Fruit fly (Drosophila melanogaster) whole organism, prepupa: ENCODE data around the gene CheA75a.

Experiments
- CG11762 ChIP-seq: fragments of 200-800 bp; sonication (Bioruptor generic); optimal IDR thresholded peaks from 3 replicates; lab custom pipeline; 2016; ENCODE audit warnings: missing biosample characterization, missing genetic modification characterization; ENCODE audit not compliant: insufficient read depth
- CG15336 ChIP-seq: fragments of 200-800 bp; sonication (Bioruptor generic); IDR thresholded peaks from 2 replicates; pipeline ENCODE4 v1.3.6; 2022; ENCODE audit warnings: missing biosample characterization, missing genetic modification characterization
- CG1621 ChIP-seq: fragments of 200-800 bp; sonication (Bioruptor generic); optimal IDR thresholded peaks from 3 replicates; lab custom pipeline; 2018; ENCODE audit warnings: missing biosample characterization, mild to moderate bottlenecking, missing genetic modification characterization
- CG3032 ChIP-seq: fragments of 200-800 bp; optimal IDR thresholded peaks from 2 replicates; lab custom pipeline; 2019; ENCODE audit warnings: missing biosample characterization, mild to moderate bottlenecking, missing genetic modification characterization, moderate library complexity
- CG31627 ChIP-seq: fragments of 200-800 bp; sonication (Bioruptor generic); optimal IDR thresholded peaks from 3 replicates; lab custom pipeline; 2016; ENCODE audit warnings: missing biosample characterization, missing genetic modification characterization
- CG34406 ChIP-seq: fragments of 200-800 bp; sonication (Bioruptor generic); optimal IDR thresholded peaks from 3 replicates; lab custom pipeline; 2016; ENCODE audit warnings: missing biosample characterization, missing genetic modification characterization
- CG6792 ChIP-seq: fragments of 200-800 bp; sonication (Bioruptor generic); optimal IDR thresholded peaks from 3 replicates; lab custom pipeline; 2016; ENCODE audit warnings: missing biosample characterization, missing genetic modification characterization
- CG6808 ChIP-seq: fragments of 200-800 bp; sonication (Bioruptor generic); optimal IDR thresholded peaks from 3 replicates; lab custom pipeline; 2017; ENCODE audit warnings: missing biosample characterization, missing genetic modification characterization, mild to moderate bottlenecking, moderate library complexity, missing genetic modification reagents
- CG6854 ChIP-seq: fragments of 200-800 bp; sonication (Bioruptor generic); optimal IDR thresholded peaks from 2 replicates; lab custom pipeline; 2017; ENCODE audit warnings: missing biosample characterization, mild to moderate bottlenecking, missing genetic modification characterization
- CG7368 ChIP-seq: fragments of 200-800 bp; sonication (Bioruptor generic); optimal IDR thresholded peaks from 3 replicates; lab custom pipeline; 2016; ENCODE audit warnings: missing biosample characterization, missing genetic modification characterization
- CG8119 ChIP-seq: fragments of 200-800 bp; sonication (Bioruptor generic); IDR thresholded peaks from 3 replicates; pipeline ENCODE4 v1.3.6; 2022; ENCODE audit warnings: missing biosample characterization, missing genetic modification characterization
- CG8319 ChIP-seq: fragments of 200-800 bp; sonication (Bioruptor generic); optimal IDR thresholded peaks from 3 replicates; lab custom pipeline; 2016; ENCODE audit warnings: missing biosample characterization, missing genetic modification characterization
- CG8632 ChIP-seq: fragments of 200-800 bp; sonication (Bioruptor generic); optimal IDR thresholded peaks from 3 replicates; lab custom pipeline; 2016; ENCODE audit warnings: missing biosample characterization, missing genetic modification characterization
- CG9139 ChIP-seq: fragments of 200-800 bp; sonication (Bioruptor generic); optimal IDR thresholded peaks from 3 replicates; lab custom pipeline; 2017; ENCODE audit warnings: missing biosample characterization, mild to moderate bottlenecking, missing genetic modification characterization
- Eip75B ChIP-seq: fragments of 200-800 bp; sonication (Bioruptor generic); optimal IDR thresholded peaks from 3 replicates; lab custom pipeline; 2016; ENCODE audit warnings: missing biosample characterization, missing genetic modification characterization
- Eip78C ChIP-seq: fragments of 200-800 bp; sonication (Bioruptor generic); peaks from one replicate; lab custom pipeline; 2016; ENCODE audit warnings: missing biosample characterization, missing genetic modification characterization
- Eip93F ChIP-seq: fragments of 200-800 bp; sonication (Bioruptor generic); optimal IDR thresholded peaks from 2 replicates; lab custom pipeline; 2016; ENCODE audit warnings: missing biosample characterization, mild to moderate bottlenecking, missing genetic modification characterization
- Ets21C ChIP-seq: fragments of 200-800 bp; sonication (Bioruptor generic); optimal IDR thresholded peaks from 3 replicates; lab custom pipeline; 2016; ENCODE audit warnings: missing biosample characterization, missing genetic modification characterization
- Ets96B ChIP-seq: fragments of 200-800 bp; optimal IDR thresholded peaks from 2 replicates; lab custom pipeline; 2019; ENCODE audit warnings: missing biosample characterization, mild to moderate bottlenecking, missing genetic modification characterization, moderate library complexity
- Gug ChIP-seq: fragments of 200-800 bp; sonication (Bioruptor generic); IDR thresholded peaks from 2 replicates; pipeline ENCODE4 v1.3.6; 2022; ENCODE audit warnings: missing biosample characterization, missing genetic modification characterization
- Hr4 ChIP-seq: fragments of 200-800 bp; sonication (Bioruptor generic); optimal IDR thresholded peaks from 3 replicates; lab custom pipeline; 2016; ENCODE audit warnings: missing biosample characterization, missing genetic modification characterization
- Lpt ChIP-seq: fragments of 200-800 bp; sonication (Bioruptor generic); optimal IDR thresholded peaks from 3 replicates; lab custom pipeline; 2016; ENCODE audit warnings: missing biosample characterization, missing genetic modification characterization
- Smox ChIP-seq: fragments of 200-800 bp; sonication (Bioruptor generic); optimal IDR thresholded peaks from 3 replicates; lab custom pipeline; 2016; ENCODE audit warnings: missing biosample characterization, missing genetic modification characterization
- Sox102F ChIP-seq: fragments of 200-800 bp; sonication (Bioruptor generic); optimal IDR thresholded peaks from 2 replicates; lab custom pipeline; 2016; ENCODE audit warnings: missing biosample characterization, mild to moderate bottlenecking, missing genetic modification characterization
- Sox14 ChIP-seq: fragments of 200-800 bp; sonication (Bioruptor generic); optimal IDR thresholded peaks from 3 replicates; lab custom pipeline; 2016; ENCODE audit warnings: missing biosample characterization, missing genetic modification characterization
- acj6 ChIP-seq: fragments of 200-800 bp; sonication (Bioruptor generic); optimal IDR thresholded peaks from 3 replicates; lab custom pipeline; 2016; ENCODE audit warnings: missing biosample characterization, missing genetic modification characterization
- dsx ChIP-seq: fragments of 200-800 bp; optimal IDR thresholded peaks from 3 replicates; lab custom pipeline; 2019; ENCODE audit warnings: missing biosample characterization, mild to moderate bottlenecking, missing genetic modification characterization, moderate library complexity; ENCODE audit not compliant: poor library complexity, severe bottlenecking
- eg ChIP-seq: fragments of 200-800 bp; sonication (Bioruptor generic); IDR thresholded peaks from 3 replicates; pipeline ENCODE4 v1.3.6; 2022; ENCODE audit warnings: missing biosample characterization, missing genetic modification characterization
- esn ChIP-seq: fragments of 200-800 bp; sonication (Bioruptor generic); optimal IDR thresholded peaks from 2 replicates; lab custom pipeline; 2016; ENCODE audit warnings: missing biosample characterization, mild to moderate bottlenecking, missing genetic modification characterization, moderate library complexity
- fd59A ChIP-seq: fragments of 200-800 bp; sonication (Bioruptor generic); optimal IDR thresholded peaks from 2 replicates; lab custom pipeline; 2017; ENCODE audit warnings: missing biosample characterization, mild to moderate bottlenecking, missing genetic modification characterization, missing genetic modification reagents
- fd85E ChIP-seq: fragments of 200-800 bp; sonication (Bioruptor generic); optimal IDR thresholded peaks from 3 replicates; lab custom pipeline; 2016; ENCODE audit warnings: missing biosample characterization, missing genetic modification characterization
- fkh ChIP-seq: fragments of 200-800 bp; sonication (Bioruptor generic); optimal IDR thresholded peaks from 3 replicates; lab custom pipeline; 2017; ENCODE audit warnings: missing biosample characterization, mild to moderate bottlenecking, missing genetic modification characterization, moderate library complexity
- lz ChIP-seq: fragments of 200-800 bp; sonication (Bioruptor generic); optimal IDR thresholded peaks from 3 replicates; lab custom pipeline; 2016; ENCODE audit warnings: missing biosample characterization, missing genetic modification characterization
- net ChIP-seq: fragments of 200-800 bp; sonication (Bioruptor generic); optimal IDR thresholded peaks from 3 replicates; lab custom pipeline; 2016; ENCODE audit warnings: missing biosample characterization, missing genetic modification characterization
- pdm3 ChIP-seq: fragments of 200-800 bp; sonication (Bioruptor generic); optimal IDR thresholded peaks from 3 replicates; lab custom pipeline; 2016; ENCODE audit warnings: missing biosample characterization, missing genetic modification characterization
- salr ChIP-seq, 2 experiments: fragments of 200-800 bp; sonication (Bioruptor generic); optimal IDR thresholded peaks; 3 replicates each; lab custom pipeline; 2016 to 2018; ENCODE audit warnings: missing biosample characterization in 2 of 2, missing genetic modification characterization in 2 of 2, mild to moderate bottlenecking in 1 of 2
- spab ChIP-seq: fragments of 200-800 bp; sonication (Bioruptor generic); optimal IDR thresholded peaks from 2 replicates; lab custom pipeline; 2017; ENCODE audit warnings: missing biosample characterization, mild to moderate bottlenecking, missing genetic modification characterization, missing genetic modification reagents
- ss ChIP-seq, 2 experiments: fragments of 200-800 bp; sonication (Bioruptor generic); optimal IDR thresholded peaks; 2 replicates in 1 of 2; 3 replicates in 1 of 2; lab custom pipeline; 2017 to 2018; ENCODE audit warnings: mild to moderate bottlenecking in 2 of 2, missing biosample characterization in 2 of 2, missing genetic modification characterization in 2 of 2, moderate library complexity in 1 of 2
- vri ChIP-seq: fragments of 200-800 bp; sonication (Bioruptor generic); optimal IDR thresholded peaks from 3 replicates; lab custom pipeline; 2016; ENCODE audit warnings: missing biosample characterization, mild to moderate bottlenecking, missing genetic modification characterization

CheA75a gene

dm6 chr3L:18243152-18243551, 8.7 kb upstream of the CheA75a start (continued):
- TF ChIP-seq CG3032 = peak; percentile 83
- TF ChIP-seq salr (GFP tag; optimal IDR thresholded peaks at IDR 0.05; lab: Kevin White, UChicago) = peak in 1 of 2 experiments; percentile 12
- TF ChIP-seq Hr4 (GFP tag; lab: Kevin White, UChicago) = no peak
- peak; percentile 22 for TF ChIP-seq acj6 (GFP tag; lab: Kevin White, UChicago)
- TF ChIP-seq esn (GFP tag; lab: Kevin White, UChicago) = peak; percentile 8
- peak; percentile 77 for TF ChIP-seq spab (GFP tag; lab: Kevin White, UChicago)
- no peak for TF ChIP-seq net
- no peak for TF ChIP-seq CG31627
- TF ChIP-seq CG6854 = no peak
- TF ChIP-seq CG6792 (GFP tag; lab: Kevin White, UChicago) = no peak
- TF ChIP-seq CG8632 (GFP tag; lab: Kevin White, UChicago) = no peak
- TF ChIP-seq fkh (GFP tag; lab: Kevin White, UChicago) = no peak
- TF ChIP-seq Ets96B (tag; lab: Kevin White, UChicago) = peak; percentile 84
- no peak for TF ChIP-seq pdm3 (GFP tag; lab: Kevin White, UChicago)
- peak; percentile 21 for TF ChIP-seq CG1621 (tag; lab: Kevin White, UChicago)
- no peak for TF ChIP-seq Sox102F (GFP tag; lab: Kevin White, UChicago)
- TF ChIP-seq Ets21C (GFP tag; lab: Kevin White, UChicago) = no peak
- peak; percentile 68 for TF ChIP-seq eg
- peak; percentile 14 for TF ChIP-seq CG7368 (GFP tag; lab: Kevin White, UChicago)
- peak; percentile 39; the same call in 1 of the 2 replicates for TF ChIP-seq Gug (GFP tag; lab: Robert Waterston, UW)
- no peak for TF ChIP-seq CG8319 (GFP tag; lab: Kevin White, UChicago)
- TF ChIP-seq lz (GFP tag; lab: Kevin White, UChicago) = no peak
- TF ChIP-seq Eip75B = peak; percentile 14
- peak in 1 of 2 experiments; percentile 40 for TF ChIP-seq ss (GFP tag; optimal IDR thresholded peaks at IDR 0.05; lab: Kevin White, UChicago)
- TF ChIP-seq CG11762 (GFP tag; lab: Kevin White, UChicago) = peak; percentile 44
- no peak for TF ChIP-seq Smox (GFP tag; lab: Kevin White, UChicago)
- peak; percentile 5 for TF ChIP-seq CG34406 (GFP tag; lab: Kevin White, UChicago)
- TF ChIP-seq Eip78C (GFP tag; lab: Kevin White, UChicago) = peak; percentile 6
- TF ChIP-seq CG6808 (GFP tag; lab: Kevin White, UChicago) = peak; percentile 79
- no peak for TF ChIP-seq fd85E (GFP tag; lab: Kevin White, UChicago)
- TF ChIP-seq CG8119 (GFP tag; lab: Robert Waterston, UW) = no peak
- TF ChIP-seq vri (GFP tag; lab: Kevin White, UChicago) = no peak
- no peak for TF ChIP-seq Eip93F (GFP tag; lab: Kevin White, UChicago)
- peak; percentile 25 for TF ChIP-seq fd59A
- peak; percentile 59 for TF ChIP-seq CG15336 (GFP tag; lab: Robert Waterston, UW)

- TF ChIP-seq Sox102F (GFP tag; lab: Kevin White, UChicago) (no peak), Sox14 (GFP tag; lab: Kevin White, UChicago) (no peak), CG1621 (tag; lab: Kevin White, UChicago) (peak; percentile 85), ss (GFP tag; optimal IDR thresholded peaks at IDR 0.05; lab: Kevin White, UChicago) (peak in 1 of 2 experiments; percentile 92), Gug (GFP tag; lab: Robert Waterston, UW) (peak; percentile 15; the same call in 1 of the 2 replicates), CG6854 (peak; percentile 27), spab (GFP tag; lab: Kevin White, UChicago) (no peak), fkh (GFP tag; lab: Kevin White, UChicago) (peak; percentile 42), Lpt (GFP tag; lab: Kevin White, UChicago) (peak; percentile 57), CG9139 (no peak), dsx (GFP tag; lab: Kevin White, UChicago) (peak; percentile 53)
- TF ChIP-seq, all 60 proteins: peak for 7
Observed at dm6 chr3L:18243673-18244072, 8.2 kb upstream of the CheA75a start.
